Fruit fly (Drosophila melanogaster) whole organism, embryonic: ENCODE measurements around the gene Appl.
A peak's percentile ranks its signal among the peaks of the same experiment; 100 is the strongest.

Source experiments
- Abd-B ChIP-seq: fragments of 200-800 bp; sonication (Bioruptor generic); optimal IDR thresholded peaks from 2 replicates; lab custom pipeline; 2018; ENCODE audit warnings: missing biosample characterization, mild to moderate bottlenecking, missing genetic modification characterization, moderate library complexity
- Blimp-1 ChIP-seq: fragments of 200-800 bp; sonication (Bioruptor generic); optimal IDR thresholded peaks from 3 replicates; lab custom pipeline; 2018; ENCODE audit warnings: missing biosample characterization, missing genetic modification characterization, mild to moderate bottlenecking, moderate library complexity, missing genetic modification reagents
- CG10565 ChIP-seq: fragments of 200-800 bp; sonication (Bioruptor generic); optimal IDR thresholded peaks from 3 replicates; lab custom pipeline; 2016; ENCODE audit warnings: missing biosample characterization, mild to moderate bottlenecking, missing genetic modification characterization
- CG11723 ChIP-seq: fragments of 200-800 bp; sonication (Bioruptor generic); optimal IDR thresholded peaks from 2 replicates; lab custom pipeline; 2017; ENCODE audit warnings: missing biosample characterization, mild to moderate bottlenecking, missing genetic modification characterization
- CG12236 ChIP-seq: fragments of 200-800 bp; sonication (Bioruptor generic); optimal IDR thresholded peaks from 2 replicates; lab custom pipeline; 2016; ENCODE audit warnings: missing biosample characterization, missing genetic modification characterization
- CG14050 ChIP-seq: fragments of 200-800 bp; sonication (Bioruptor generic); IDR thresholded peaks from 3 replicates; pipeline ENCODE4 v1.3.6; 2022; ENCODE audit warnings: missing biosample characterization, missing genetic modification characterization
- CG14965 ChIP-seq: fragments of 200-800 bp; sonication (Bioruptor generic); optimal IDR thresholded peaks from 2 replicates; lab custom pipeline; 2016; ENCODE audit warnings: missing biosample characterization, missing genetic modification characterization, borderline replicate concordance
- CG1529 ChIP-seq: fragments of 200-800 bp; sonication (Bioruptor generic); optimal IDR thresholded peaks from 3 replicates; lab custom pipeline; 2018; ENCODE audit warnings: missing biosample characterization, missing genetic modification characterization
- CG15479 ChIP-seq: fragments of 200-800 bp; sonication (Bioruptor generic); optimal IDR thresholded peaks from 3 replicates; lab custom pipeline; 2019; ENCODE audit warnings: missing biosample characterization, mild to moderate bottlenecking, missing genetic modification characterization, moderate library complexity
- CG17361 ChIP-seq: fragments of 200-800 bp; sonication (Bioruptor generic); IDR thresholded peaks from 3 replicates; pipeline ENCODE4 v1.3.6; 2022; ENCODE audit warnings: missing biosample characterization, missing genetic modification characterization
- CG17385 ChIP-seq: fragments of 200-800 bp; sonication (Bioruptor generic); optimal IDR thresholded peaks from 3 replicates; lab custom pipeline; 2018; ENCODE audit warnings: missing biosample characterization, mild to moderate bottlenecking, missing genetic modification characterization
- CG31365 ChIP-seq: fragments of 200-800 bp; sonication (Bioruptor generic); optimal IDR thresholded peaks from 2 replicates; lab custom pipeline; 2018; ENCODE audit warnings: missing biosample characterization, mild to moderate bottlenecking, missing genetic modification characterization
- CG33557 ChIP-seq: fragments of 200-800 bp; sonication (Bioruptor generic); optimal IDR thresholded peaks from 2 replicates; lab custom pipeline; 2019; ENCODE audit warnings: missing biosample characterization, mild to moderate bottlenecking, missing genetic modification characterization, moderate library complexity
- CG3995 ChIP-seq: fragments of 200-800 bp; sonication (Bioruptor generic); optimal IDR thresholded peaks from 3 replicates; lab custom pipeline; 2016; ENCODE audit warnings: missing biosample characterization, missing genetic modification characterization
- CG4328 ChIP-seq: fragments of 200-800 bp; sonication (Bioruptor generic); optimal IDR thresholded peaks from 3 replicates; lab custom pipeline; 2017; ENCODE audit warnings: missing biosample characterization, missing genetic modification reagents, missing genetic modification characterization
- CG4617 ChIP-seq: fragments of 200-800 bp; sonication (Bioruptor generic); optimal IDR thresholded peaks from 3 replicates; lab custom pipeline; 2016; ENCODE audit warnings: missing biosample characterization, missing genetic modification characterization, borderline replicate concordance
- CG6791 ChIP-seq: fragments of 200-800 bp; sonication (Bioruptor generic); IDR thresholded peaks from 3 replicates; pipeline ENCODE4 v1.3.6; 2022; ENCODE audit warnings: missing biosample characterization, missing genetic modification characterization; ENCODE audit not compliant: partially characterized antibody
- CG7745 ChIP-seq: fragments of 200-800 bp; sonication (Bioruptor generic); optimal IDR thresholded peaks from 2 replicates; lab custom pipeline; 2018; ENCODE audit warnings: missing biosample characterization, mild to moderate bottlenecking, missing genetic modification characterization, moderate library complexity
- D19B ChIP-seq: fragments of 200-800 bp; sonication (Bioruptor generic); optimal IDR thresholded peaks from 2 replicates; lab custom pipeline; 2017; ENCODE audit warnings: missing biosample characterization, mild to moderate bottlenecking, missing genetic modification characterization
- Doc3 ChIP-seq: fragments of 200-800 bp; sonication (Bioruptor generic); IDR thresholded peaks from 3 replicates; pipeline ENCODE4 v1.3.6; 2022; ENCODE audit warnings: missing biosample characterization, missing genetic modification characterization; ENCODE audit not compliant: partially characterized antibody
- Elba2 ChIP-seq: fragments of 200-800 bp; sonication (Bioruptor generic); optimal IDR thresholded peaks from 3 replicates; lab custom pipeline; 2016; ENCODE audit warnings: missing biosample characterization, missing genetic modification characterization
- HLH4C ChIP-seq: fragments of 200-800 bp; sonication (Bioruptor generic); IDR thresholded peaks from 3 replicates; pipeline ENCODE4 v1.3.6; 2022; ENCODE audit warnings: missing biosample characterization, missing genetic modification characterization; ENCODE audit not compliant: partially characterized antibody
- Hr3 ChIP-seq: fragments of 200-800 bp; sonication (Bioruptor generic); optimal IDR thresholded peaks from 3 replicates; lab custom pipeline; 2016; ENCODE audit warnings: missing biosample characterization, missing genetic modification characterization
- MBD-R2 ChIP-seq: fragments of 200-800 bp; sonication (Bioruptor generic); IDR thresholded peaks from 2 replicates; pipeline ENCODE4 v1.3.6; 2022; ENCODE audit warnings: missing biosample characterization, missing genetic modification characterization
- Nf-YB ChIP-seq: fragments of 200-800 bp; sonication (Bioruptor generic); optimal IDR thresholded peaks from 3 replicates; lab custom pipeline; 2019; ENCODE audit warnings: missing biosample characterization, mild to moderate bottlenecking, missing genetic modification characterization, moderate library complexity
- Ptx1 ChIP-seq: fragments of 200-800 bp; sonication (Bioruptor generic); IDR thresholded peaks from 2 replicates; pipeline ENCODE4 v1.3.6; 2022; ENCODE audit warnings: missing biosample characterization, missing genetic modification characterization
- ase ChIP-seq: fragments of 200-800 bp; sonication (Bioruptor generic); IDR thresholded peaks from 3 replicates; pipeline ENCODE4 v1.3.6; 2022; ENCODE audit warnings: missing biosample characterization, missing genetic modification characterization
- cad ChIP-seq: fragments of >200 bp; optimal IDR thresholded peaks from 2 replicates; lab custom pipeline; 2017; ENCODE audit warnings: missing biosample characterization, missing genetic modification characterization
- cato ChIP-seq: fragments of 200-800 bp; sonication (Bioruptor generic); optimal IDR thresholded peaks from 2 replicates; lab custom pipeline; 2016; ENCODE audit warnings: missing biosample characterization, missing genetic modification characterization, borderline replicate concordance
- crc ChIP-seq: fragments of 200-800 bp; sonication (Bioruptor generic); optimal IDR thresholded peaks from 2 replicates; lab custom pipeline; 2016; ENCODE audit warnings: missing biosample characterization, missing genetic modification characterization
- croc ChIP-seq: fragments of 200-800 bp; sonication (Bioruptor generic); conservative IDR thresholded peaks from 3 replicates; pipeline ENCODE4 v1.3.6; 2022; ENCODE audit warnings: missing biosample characterization, missing genetic modification characterization
- crp ChIP-seq, 2 experiments: fragments of 200-800 bp; sonication (Bioruptor generic); optimal IDR thresholded peaks; 2 replicates in 1 of 2; 3 replicates in 1 of 2; lab custom pipeline; 2017; ENCODE audit warnings: missing biosample characterization in 2 of 2, missing genetic modification characterization in 2 of 2, mild to moderate bottlenecking in 1 of 2, moderate library complexity in 1 of 2
- ewg ChIP-seq: fragments of 200-800 bp; sonication (Bioruptor generic); optimal IDR thresholded peaks from 3 replicates; lab custom pipeline; 2017; ENCODE audit warnings: mild to moderate bottlenecking, missing biosample characterization, missing genetic modification reagents, missing genetic modification characterization
- fd3F ChIP-seq: fragments of 200-800 bp; sonication (Bioruptor generic); optimal IDR thresholded peaks from 2 replicates; lab custom pipeline; 2018; ENCODE audit warnings: missing biosample characterization, mild to moderate bottlenecking, missing genetic modification characterization, moderate library complexity
- grau ChIP-seq: fragments of 200-800 bp; optimal IDR thresholded peaks from 3 replicates; lab custom pipeline; 2019; ENCODE audit warnings: missing biosample characterization, mild to moderate bottlenecking, missing genetic modification characterization, moderate library complexity
- grn ChIP-seq: fragments of 200-800 bp; sonication (Bioruptor generic); optimal IDR thresholded peaks from 3 replicates; lab custom pipeline; 2017; ENCODE audit warnings: missing biosample characterization, missing genetic modification characterization
- gsb-n ChIP-seq: fragments of 200-800 bp; sonication (Bioruptor generic); optimal IDR thresholded peaks from 3 replicates; lab custom pipeline; 2018; ENCODE audit warnings: missing biosample characterization, mild to moderate bottlenecking, missing genetic modification characterization
- maf-S ChIP-seq: fragments of 200-800 bp; sonication (Bioruptor generic); optimal IDR thresholded peaks from 2 replicates; lab custom pipeline; 2016; ENCODE audit warnings: missing biosample characterization, missing genetic modification characterization
- mam ChIP-seq: fragments of 200-800 bp; sonication (Bioruptor generic); optimal IDR thresholded peaks from 3 replicates; lab custom pipeline; 2016; ENCODE audit warnings: missing biosample characterization, missing genetic modification characterization
- nerfin-1 ChIP-seq: fragments of 200-800 bp; sonication (Bioruptor generic); optimal IDR thresholded peaks from 3 replicates; lab custom pipeline; 2019; ENCODE audit warnings: missing biosample characterization, mild to moderate bottlenecking, missing genetic modification characterization, moderate library complexity
- p53 ChIP-seq: fragments of 200-800 bp; sonication (Bioruptor generic); optimal IDR thresholded peaks from 2 replicates; lab custom pipeline; 2016; ENCODE audit warnings: missing biosample characterization, missing genetic modification characterization
- repo ChIP-seq: fragments of 200-800 bp; sonication (Bioruptor generic); optimal IDR thresholded peaks from 2 replicates; lab custom pipeline; 2016; ENCODE audit warnings: missing biosample characterization, missing genetic modification characterization
- sc ChIP-seq, 3 experiments: fragments of >200 bp in 2 of 3; fragments of 200-800 bp in 1 of 3; sonication (Bioruptor generic) in 1 of 3; optimal IDR thresholded peaks; 2 replicates in 2 of 3; 3 replicates in 1 of 3; lab custom pipeline; 2017; ENCODE audit warnings: mild to moderate bottlenecking in 1 of 3, missing biosample characterization in 1 of 3, missing genetic modification characterization in 1 of 3, missing genetic modification reagents in 1 of 3
- trh ChIP-seq: fragments of 200-800 bp; sonication (Bioruptor generic); optimal IDR thresholded peaks from 2 replicates; lab custom pipeline; 2016; ENCODE audit warnings: missing biosample characterization, missing genetic modification characterization
- unc-4 ChIP-seq: fragments of 200-800 bp; sonication (Bioruptor generic); IDR thresholded peaks from 2 replicates; pipeline ENCODE4 v1.3.6; 2022; ENCODE audit warnings: missing biosample characterization, missing genetic modification characterization; ENCODE audit not compliant: partially characterized antibody
- zen2 ChIP-seq: fragments of 200-800 bp; sonication (Bioruptor generic); IDR thresholded peaks from 3 replicates; pipeline ENCODE4 v1.3.6; 2022; ENCODE audit warnings: missing biosample characterization, missing genetic modification characterization; ENCODE audit not compliant: partially characterized antibody

The Appl gene

dm6 chrX:522357-523043 lies 7.8 kb upstream of the Appl start (continued):
- TF ChIP-seq unc-4 (GFP tag; lab: Robert Waterston, UW) (no peak), p53 (GFP tag; lab: Kevin White, UChicago) (peak; percentile 81), gsb-n (tag; lab: Kevin White, UChicago) (peak; percentile 32), CG15479 (GFP tag; lab: Kevin White, UChicago) (peak; percentile 89), CG14050 (GFP tag; lab: Robert Waterston, UW) (peak; percentile 77), maf-S (GFP tag; lab: Kevin White, UChicago) (peak; percentile 83), Hr3 (GFP tag; lab: Kevin White, UChicago) (peak; percentile 65), sc (optimal IDR thresholded peaks at IDR 0.05; lab: Kevin White, UChicago) (no peak), sc (GFP tag; optimal IDR thresholded peaks at IDR 0.05; lab: Kevin White, UChicago) (no peak), CG17361 (GFP tag; lab: Robert Waterston, UW) (no peak), ewg (GFP tag; lab: Kevin White, UChicago) (peak; percentile 66), cato (GFP tag; lab: Kevin White, UChicago) (peak; percentile 48), CG1529 (peak; percentile 30), crp (GFP tag; optimal IDR thresholded peaks at IDR 0.05; lab: Kevin White, UChicago) (peak in 1 of 2 experiments; percentile 6), CG6791 (GFP tag; lab: Robert Waterston, UW) (no peak), mam (GFP tag; lab: Kevin White, UChicago) (peak; percentile 94), CG17385 (GFP tag; lab: Kevin White, UChicago) (peak; percentile 69), MBD-R2 (peak; percentile 69), CG3995 (GFP tag; lab: Kevin White, UChicago) (peak; percentile 28), CG4328 (GFP tag; lab: Kevin White, UChicago) (peak; percentile 81), Abd-B (no peak), Blimp-1 (GFP tag; lab: Kevin White, UChicago) (peak; percentile 63), crc (peak; percentile 85)

- TF ChIP-seq nerfin-1 (tag; lab: Kevin White, UChicago): peak; percentile 98
- TF ChIP-seq CG10565: peak; percentile 75
- peak; percentile 84 for TF ChIP-seq grn
- TF ChIP-seq CG33557 (GFP tag; lab: Kevin White, UChicago): peak; percentile 99
- TF ChIP-seq Doc3 (GFP tag; lab: Robert Waterston, UW): 0 out of 3 replicates have a peak, but pooled peaks have one; percentile 30
- TF ChIP-seq zen2 (GFP tag; lab: Robert Waterston, UW): no peak
- peak; percentile 94 for TF ChIP-seq CG4617
- TF ChIP-seq Elba2: peak; percentile 84
- TF ChIP-seq D19B (GFP tag; lab: Kevin White, UChicago): peak; percentile 95
- peak; percentile 98 for TF ChIP-seq CG11723 (GFP tag; lab: Kevin White, UChicago)
- TF ChIP-seq HLH4C (GFP tag; lab: Robert Waterston, UW): no peak
- TF ChIP-seq fd3F (GFP tag; lab: Kevin White, UChicago): peak; percentile 97
- peak; percentile 12 for TF ChIP-seq cad (GFP tag; lab: Kevin White, UChicago)
- TF ChIP-seq Nf-YB (GFP tag; lab: Kevin White, UChicago): peak; percentile 91
- TF ChIP-seq trh (GFP tag; lab: Kevin White, UChicago): peak; percentile 97
- peak; percentile 86 for TF ChIP-seq CG7745
- peak; percentile 95 for TF ChIP-seq ase (GFP tag; lab: Robert Waterston, UW)
- peak; percentile 67 for TF ChIP-seq CG14965 (GFP tag; lab: Kevin White, UChicago)
- TF ChIP-seq Ptx1 (GFP tag; lab: Robert Waterston, UW): peak; percentile 98
- TF ChIP-seq croc (GFP tag; lab: Robert Waterston, UW): peak; percentile 97
- TF ChIP-seq grau (tag; lab: Kevin White, UChicago): peak; percentile 98
- peak; percentile 90 for TF ChIP-seq CG31365 (tag; lab: Kevin White, UChicago)
- peak; percentile 90 for TF ChIP-seq repo (GFP tag; lab: Kevin White, UChicago)
- peak; percentile 92 for TF ChIP-seq CG12236 (GFP tag; lab: Kevin White, UChicago)
Observed at dm6 chrX:523179-523851, 7.0 kb upstream of the Appl start, which contains the start of gene elav. TSS of gene elav (minus strand) at chrX:523226.
